Worm (Caenorhabditis elegans): ENCODE measurements around the gene pgap-2.
A peak's percentile ranks its signal among the peaks of the same experiment; 100 is the strongest.

Gene pgap-2

DNA sequence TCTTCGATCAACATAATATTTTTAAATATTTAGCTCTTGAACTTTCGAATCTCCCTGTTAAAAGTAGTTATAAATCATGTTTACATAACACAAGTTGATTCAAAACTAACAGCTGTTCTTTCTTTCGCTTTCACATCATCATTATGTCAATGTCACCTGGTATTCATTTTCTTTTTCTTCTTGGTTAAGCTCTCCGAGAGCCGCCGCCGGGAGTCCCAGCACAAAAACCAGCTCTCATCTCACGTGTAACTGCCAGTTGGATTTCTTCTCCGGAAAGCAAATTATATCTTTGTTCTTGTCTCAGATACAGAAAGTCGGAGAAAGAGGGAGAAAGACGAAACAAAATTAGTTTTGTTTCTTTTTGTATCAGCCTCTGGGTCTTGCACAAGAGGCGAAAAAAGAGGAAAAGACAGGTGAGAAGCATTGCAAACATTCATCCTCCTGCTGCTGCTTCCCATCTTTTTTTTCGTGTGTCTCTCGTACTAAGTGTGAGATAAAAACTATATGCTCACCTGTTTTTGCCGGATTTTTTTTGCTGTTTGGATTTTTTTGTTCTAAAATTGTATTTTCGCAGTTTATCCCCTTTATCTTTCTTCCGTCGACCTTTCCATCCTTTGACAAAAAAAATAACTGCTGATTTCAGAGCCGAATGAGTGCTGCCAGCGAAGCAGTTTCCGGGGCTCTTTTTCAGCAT, 26.1 kb downstream of the pgap-2 start, which contains the start of gene F17C8.3 (continued):
- no peak for TF ChIP-seq snpc-4 (tag; optimal IDR thresholded peaks at IDR 0.05)
- no peak for TF ChIP-seq C34B4.2 (tag; optimal IDR thresholded peaks at IDR 0.05)
- TF ChIP-seq ceh-63 (GFP tag; optimal IDR thresholded peaks at IDR 0.05): no peak
- TF ChIP-seq tbx-2 (tag; optimal IDR thresholded peaks at IDR 0.05): no peak
- TF ChIP-seq egl-13 (tag; optimal IDR thresholded peaks at IDR 0.05): no peak
- no peak for TF ChIP-seq egl-27 (tag; optimal IDR thresholded peaks at IDR 0.05)
- TF ChIP-seq elt-3 (tag; optimal IDR thresholded peaks at IDR 0.05): no peak
- no peak for TF ChIP-seq tlp-1 (tag; optimal IDR thresholded peaks at IDR 0.05)
- no peak for TF ChIP-seq fos-1 (tag; optimal IDR thresholded peaks at IDR 0.05)
- peak; percentile 54 to 70 for TF ChIP-seq lsy-2 (tag; optimal IDR thresholded peaks at IDR 0.05)
- no peak for TF ChIP-seq C04F5.9 (tag; optimal IDR thresholded peaks at IDR 0.05)
- TF ChIP-seq zip-4 (GFP tag; optimal IDR thresholded peaks at IDR 0.05): no peak
- no peak for TF ChIP-seq nhr-12 (tag; optimal IDR thresholded peaks at IDR 0.05)
- no peak for TF ChIP-seq nhr-237 (tag; optimal IDR thresholded peaks at IDR 0.05)
- no peak for TF ChIP-seq skn-1 (tag; optimal IDR thresholded peaks at IDR 0.05)
- no peak for TF ChIP-seq nhr-77 (tag; optimal IDR thresholded peaks at IDR 0.05)
- TF ChIP-seq unc-130 (tag; optimal IDR thresholded peaks at IDR 0.05): peak; percentile 4
- no peak for TF ChIP-seq sup-37 (GFP tag; optimal IDR thresholded peaks at IDR 0.05)
- peak; percentile 53 for TF ChIP-seq snu-23 (GFP tag; optimal IDR thresholded peaks at IDR 0.05)
- TF ChIP-seq hlh-4 (tag; optimal IDR thresholded peaks at IDR 0.05): no peak
- peak; percentile 88 for TF ChIP-seq dsc-1 (tag; optimal IDR thresholded peaks at IDR 0.05)
- TF ChIP-seq jun-1 (tag; optimal IDR thresholded peaks at IDR 0.05): no peak
- TF ChIP-seq mef-2 (tag; optimal IDR thresholded peaks at IDR 0.05): no peak
- TF ChIP-seq ets-5 (GFP tag; IDR thresholded peaks at IDR 0.05): no peak
- TF ChIP-seq hpl-2 (GFP tag; optimal IDR thresholded peaks at IDR 0.05): no peak
- TF ChIP-seq nhr-84 (tag; optimal IDR thresholded peaks at IDR 0.05): no peak
- no peak for TF ChIP-seq aha-1 (tag; optimal IDR thresholded peaks at IDR 0.05)
- TF ChIP-seq fkh-8 (tag; optimal IDR thresholded peaks at IDR 0.05): no peak
- peak; percentile 51 for TF ChIP-seq fkh-4 (tag; optimal IDR thresholded peaks at IDR 0.05; ENCODE audit: borderline replicate concordance)
- peak; percentile 20 for TF ChIP-seq mep-1 (tag; optimal IDR thresholded peaks at IDR 0.05)
- no peak for TF ChIP-seq elt-2 (tag; optimal IDR thresholded peaks at IDR 0.05)
- no peak for TF ChIP-seq grh-1 (GFP tag; IDR thresholded peaks at IDR 0.05)
- no peak for TF ChIP-seq nhr-90 (tag; optimal IDR thresholded peaks at IDR 0.05; ENCODE audit: poor library complexity)
- no peak for TF ChIP-seq ceh-88 (GFP tag; IDR thresholded peaks at IDR 0.05)
- no peak for TF ChIP-seq pax-3 (tag; optimal IDR thresholded peaks at IDR 0.05)
- no peak for TF ChIP-seq nhr-85 (tag)
- peak; percentile 50 for TF ChIP-seq nhr-19 (GFP tag; conservative IDR thresholded peaks at IDR 0.05)
- no peak for TF ChIP-seq xbp-1 (tag; optimal IDR thresholded peaks at IDR 0.05)
- TF ChIP-seq vab-15 (tag; optimal IDR thresholded peaks at IDR 0.05): no peak
- TF ChIP-seq nhr-76 (tag; optimal IDR thresholded peaks at IDR 0.05): no peak
- TF ChIP-seq lin-35 (GFP tag; optimal IDR thresholded peaks at IDR 0.05): no peak
- TF ChIP-seq F16B12.6 (tag; optimal IDR thresholded peaks at IDR 0.05): no peak
- TF ChIP-seq unc-98 (GFP tag; IDR thresholded peaks at IDR 0.05): no peak
- TF ChIP-seq rnt-1 (tag; optimal IDR thresholded peaks at IDR 0.05): peak; percentile 56
- no peak for TF ChIP-seq ceh-8 (GFP tag; optimal IDR thresholded peaks at IDR 0.05)
- TF ChIP-seq nhr-28 (tag; optimal IDR thresholded peaks at IDR 0.05): no peak
- no peak for TF ChIP-seq nhr-11 (tag; optimal IDR thresholded peaks at IDR 0.05)
- peak; percentile 83 for TF ChIP-seq lin-14 (GFP tag; optimal IDR thresholded peaks at IDR 0.05)
- no peak for TF ChIP-seq aly-2 (tag; optimal IDR thresholded peaks at IDR 0.05)
- peak; percentile 86 for TF ChIP-seq nhr-71 (tag; optimal IDR thresholded peaks at IDR 0.05)
- TF ChIP-seq hlh-17 (GFP tag; optimal IDR thresholded peaks at IDR 0.05; ENCODE audit: borderline replicate concordance): no peak
- peak; percentile 32 for TF ChIP-seq pag-3 (tag; optimal IDR thresholded peaks at IDR 0.05; ENCODE audit: borderline replicate concordance, insufficient read depth)
